Worm (Caenorhabditis elegans) whole organism, L2 larva: Measurements from ENCODE around the gene fcd-2.

ENCODE experiments used
- C34F6.9 ChIP-seq: fragments of 150-350 bp; optimal IDR thresholded peaks from 2 replicates; lab custom pipeline; 2014; ENCODE audit warnings: missing biosample characterization, missing genetic modification characterization
- F13H6.1 ChIP-seq: sonication (generic microtip); optimal IDR thresholded peaks from 2 replicates; lab custom pipeline; 2016; ENCODE audit warnings: missing genetic modification characterization, missing compliant biosample characterization
- R02D3.7 ChIP-seq: fragments of 150-350 bp; optimal IDR thresholded peaks from 2 replicates; lab custom pipeline; 2014; ENCODE audit warnings: missing biosample characterization, missing genetic modification characterization
- ZK546.5 ChIP-seq: sonication (generic microtip); optimal IDR thresholded peaks from 2 replicates; lab custom pipeline; 2017; ENCODE audit warnings: missing biosample characterization, missing genetic modification characterization
- alr-1 ChIP-seq: fragments of 150-350 bp; optimal IDR thresholded peaks from 2 replicates; lab custom pipeline; 2014; ENCODE audit warnings: missing biosample characterization, missing genetic modification characterization
- ama-1 ChIP-seq: fragments of 150-350 bp; optimal IDR thresholded peaks from 2 replicates; lab custom pipeline; 2018; ENCODE audit warnings: inconsistent platforms
- blmp-1 ChIP-seq: sonication (generic microtip); optimal IDR thresholded peaks from 2 replicates; lab custom pipeline; 2017; ENCODE audit warnings: missing genetic modification characterization, mild to moderate bottlenecking, missing compliant biosample characterization, antibody characterized with exemption, moderate library complexity; ENCODE audit not compliant: insufficient read depth
- ceh-16 ChIP-seq: fragments of 150-350 bp; optimal IDR thresholded peaks from 2 replicates; lab custom pipeline; 2014; ENCODE audit warnings: missing biosample characterization, missing genetic modification characterization
- ceh-82 ChIP-seq: fragments of 150-350 bp; optimal IDR thresholded peaks from 2 replicates; lab custom pipeline; 2014; ENCODE audit warnings: missing biosample characterization, missing genetic modification characterization
- crh-2 ChIP-seq: sonication (generic microtip); optimal IDR thresholded peaks from 2 replicates; lab custom pipeline; 2017; ENCODE audit warnings: missing biosample characterization, missing genetic modification characterization
- dmd-4 ChIP-seq: sonication (generic microtip); optimal IDR thresholded peaks from 2 replicates; lab custom pipeline; 2017; ENCODE audit warnings: missing biosample characterization, missing genetic modification characterization
- egl-27 ChIP-seq: sonication (generic microtip); optimal IDR thresholded peaks from 3 replicates; lab custom pipeline; 2017; ENCODE audit warnings: missing biosample characterization, missing genetic modification reagents, missing genetic modification characterization
- elt-3 ChIP-seq: sonication (generic microtip); optimal IDR thresholded peaks from 2 replicates; lab custom pipeline; 2017; ENCODE audit warnings: missing biosample characterization, missing genetic modification characterization
- fos-1 ChIP-seq: fragments of 150-350 bp; optimal IDR thresholded peaks from 2 replicates; lab custom pipeline; 2014; ENCODE audit warnings: missing biosample characterization, missing genetic modification characterization
- gmeb-1 ChIP-seq: fragments of 150-350 bp; optimal IDR thresholded peaks from 2 replicates; lab custom pipeline; 2014; ENCODE audit warnings: missing biosample characterization, missing genetic modification characterization
- lin-13 ChIP-seq: fragments of 150-350 bp; optimal IDR thresholded peaks from 2 replicates; lab custom pipeline; 2014; ENCODE audit warnings: missing biosample characterization, missing genetic modification reagents, missing genetic modification characterization
- lsy-2 ChIP-seq, 2 experiments: fragments of 150-350 bp in 1 of 2; sonication (generic microtip) in 1 of 2; optimal IDR thresholded peaks; 2 replicates each; lab custom pipeline; 2014 to 2017; ENCODE audit warnings: missing biosample characterization in 2 of 2, missing genetic modification characterization in 2 of 2
- mab-5 ChIP-seq: fragments of 150-350 bp; optimal IDR thresholded peaks from 2 replicates; lab custom pipeline; 2014; ENCODE audit warnings: missing biosample characterization, missing genetic modification characterization
- mdl-1 ChIP-seq, 2 experiments: fragments of 150-350 bp in 1 of 2; sonication (generic microtip) in 1 of 2; optimal IDR thresholded peaks; 2 replicates each; lab custom pipeline; 2017; ENCODE audit warnings: missing biosample characterization in 2 of 2, missing genetic modification characterization in 2 of 2
- nhr-10 ChIP-seq: sonication (generic microtip); optimal IDR thresholded peaks from 2 replicates; lab custom pipeline; 2017; ENCODE audit warnings: missing biosample characterization, missing genetic modification characterization
- nhr-11 ChIP-seq: fragments of 150-350 bp; optimal IDR thresholded peaks from 2 replicates; lab custom pipeline; 2014; ENCODE audit warnings: missing biosample characterization, missing genetic modification characterization
- nhr-129 ChIP-seq: fragments of 150-350 bp; optimal IDR thresholded peaks from 2 replicates; lab custom pipeline; 2014; ENCODE audit warnings: missing biosample characterization, missing genetic modification characterization
- nhr-21 ChIP-seq: fragments of 150-350 bp; optimal IDR thresholded peaks from 2 replicates; lab custom pipeline; 2014; ENCODE audit warnings: missing biosample characterization, missing genetic modification characterization
- nhr-23 ChIP-seq: fragments of 150-350 bp; optimal IDR thresholded peaks from 2 replicates; lab custom pipeline; 2014; ENCODE audit warnings: missing biosample characterization, missing genetic modification reagents, missing genetic modification characterization
- nhr-25 ChIP-seq: fragments of 150-350 bp; sonication (generic microtip); optimal IDR thresholded peaks from 3 replicates; lab custom pipeline; 2014; ENCODE audit warnings: missing biosample characterization, missing genetic modification characterization
- nhr-77 ChIP-seq: fragments of 150-350 bp; optimal IDR thresholded peaks from 2 replicates; lab custom pipeline; 2014; ENCODE audit warnings: missing biosample characterization, missing genetic modification characterization
- peb-1 ChIP-seq: fragments of 150-350 bp; optimal IDR thresholded peaks from 2 replicates; lab custom pipeline; 2014; ENCODE audit warnings: missing biosample characterization, missing genetic modification characterization
- skn-1 ChIP-seq: sonication (generic microtip); optimal IDR thresholded peaks from 2 replicates; lab custom pipeline; 2017; ENCODE audit warnings: missing biosample characterization, missing genetic modification characterization
- sma-3 ChIP-seq: sonication (generic microtip); optimal IDR thresholded peaks from 2 replicates; lab custom pipeline; 2016; ENCODE audit warnings: missing genetic modification reagents, missing genetic modification characterization, missing compliant biosample characterization
- snpc-4 ChIP-seq: fragments of 150-350 bp; optimal IDR thresholded peaks from 2 replicates; lab custom pipeline; 2014; ENCODE audit warnings: missing biosample characterization, missing genetic modification characterization
- unc-39 ChIP-seq: fragments of 150-350 bp; optimal IDR thresholded peaks from 2 replicates; lab custom pipeline; 2014; ENCODE audit warnings: missing biosample characterization, missing genetic modification characterization
- unc-55 ChIP-seq: fragments of 150-350 bp; sonication (generic microtip); optimal IDR thresholded peaks from 3 replicates; lab custom pipeline; 2014; ENCODE audit warnings: missing biosample characterization, missing genetic modification reagents, missing genetic modification characterization
- zag-1 ChIP-seq: fragments of 150-350 bp; optimal IDR thresholded peaks from 2 replicates; lab custom pipeline; 2014; ENCODE audit warnings: missing biosample characterization, missing genetic modification characterization
- ztf-1 ChIP-seq: fragments of 200-800 bp; sonication (Bioruptor generic); conservative IDR thresholded peaks from 2 replicates; pipeline ENCODE4 v1.3.6; 2022; ENCODE audit warnings: missing genetic modification characterization, missing compliant biosample characterization
- ztf-11 ChIP-seq: sonication (generic microtip); optimal IDR thresholded peaks from 2 replicates; lab custom pipeline; 2017; ENCODE audit warnings: missing biosample characterization, missing genetic modification characterization
- ztf-4 ChIP-seq: fragments of 150-350 bp; optimal IDR thresholded peaks from 2 replicates; lab custom pipeline; 2014; ENCODE audit warnings: missing biosample characterization, missing genetic modification characterization

fcd-2 gene

DNA sequence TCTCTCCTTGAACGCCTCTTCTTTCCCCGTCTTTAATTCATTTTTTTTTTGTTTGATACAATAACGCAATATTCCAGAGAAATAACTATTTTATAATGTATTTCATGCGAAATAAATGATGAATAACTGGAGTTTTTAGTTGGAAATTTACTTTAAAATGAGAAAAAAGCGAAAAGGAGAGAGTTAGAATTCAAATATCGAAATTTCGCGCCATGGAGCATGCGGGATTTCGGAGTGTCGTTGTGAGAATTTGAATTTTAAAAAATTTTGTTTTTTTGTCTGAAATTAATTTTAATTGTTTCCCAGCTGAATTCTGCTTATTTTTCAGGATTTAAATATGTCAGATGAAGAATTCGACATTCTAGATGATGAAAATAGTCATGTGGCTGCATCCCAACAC, at the start of gene fcd-2:
TSS of gene fcd-2 (plus strand) at position 327 of the 400 bp plus-strand sequence.
- TF ChIP-seq lin-13 (GFP tag; lab: Kevin White, UChicago) = peak; percentile 63
- peak; percentile 66 for TF ChIP-seq C34F6.9 (tag; lab: Kevin White, UChicago)
- peak; percentile 3 for TF ChIP-seq ztf-4
- TF ChIP-seq crh-2 (tag; lab: Kevin White, UChicago) = peak; percentile 48
- TF ChIP-seq lsy-2 (tag; optimal IDR thresholded peaks at IDR 0.05; lab: Kevin White, UChicago) = peak in 1 of 2 experiments; percentile 67
- no peak for TF ChIP-seq unc-39 (tag; lab: Kevin White, UChicago)
- peak; percentile 86 for TF ChIP-seq gmeb-1 (tag; lab: Kevin White, UChicago)
- TF ChIP-seq R02D3.7 (tag; lab: Kevin White, UChicago) = no peak
- TF ChIP-seq nhr-129 = peak; percentile 73
- TF ChIP-seq fos-1 = peak; percentile 24
- TF ChIP-seq ZK546.5 (tag; lab: Kevin White, UChicago) = no peak
- TF ChIP-seq sma-3 (GFP tag; lab: Kevin White, UChicago) = peak; percentile 21
- TF ChIP-seq nhr-23 (tag; lab: Kevin White, UChicago) = no peak
- TF ChIP-seq egl-27 (tag; lab: Kevin White, UChicago) = no peak
- peak; percentile 22 for TF ChIP-seq nhr-25 (tag; lab: Kevin White, UChicago)
- TF ChIP-seq unc-55 (GFP tag; lab: Kevin White, UChicago) = peak; percentile 76

DNA sequence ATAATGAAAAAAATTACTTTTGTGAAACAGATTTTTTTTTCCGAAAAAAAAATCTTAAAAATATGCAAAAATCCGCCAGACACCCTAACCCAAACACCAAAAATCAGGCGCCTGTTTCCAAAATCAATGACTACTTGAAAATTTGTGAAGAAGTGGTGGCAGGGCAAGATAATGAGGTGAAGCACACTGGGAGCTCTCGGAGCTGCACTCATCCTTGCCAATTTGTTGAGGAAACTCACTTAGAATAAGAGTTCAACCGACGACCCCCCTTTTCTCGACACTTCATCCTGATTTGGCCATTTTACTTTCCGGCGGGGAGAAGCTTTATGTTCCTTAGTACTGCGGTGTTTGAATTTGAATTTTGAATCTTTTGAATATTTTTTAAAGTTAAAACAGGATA, 47.3 kb upstream of the fcd-2 start:
- TF ChIP-seq ceh-16 (no peak), alr-1 (tag; lab: Kevin White, UChicago) (no peak), ztf-1 (no peak), sma-3 (GFP tag; lab: Kevin White, UChicago) (no peak), nhr-10 (tag; lab: Kevin White, UChicago) (no peak), ZK546.5 (tag; lab: Kevin White, UChicago) (no peak), dmd-4 (tag; lab: Kevin White, UChicago) (no peak), unc-39 (tag; lab: Kevin White, UChicago) (no peak), peb-1 (no peak)
- TF ChIP-seq, all 48 proteins: peak for 0

DNA sequence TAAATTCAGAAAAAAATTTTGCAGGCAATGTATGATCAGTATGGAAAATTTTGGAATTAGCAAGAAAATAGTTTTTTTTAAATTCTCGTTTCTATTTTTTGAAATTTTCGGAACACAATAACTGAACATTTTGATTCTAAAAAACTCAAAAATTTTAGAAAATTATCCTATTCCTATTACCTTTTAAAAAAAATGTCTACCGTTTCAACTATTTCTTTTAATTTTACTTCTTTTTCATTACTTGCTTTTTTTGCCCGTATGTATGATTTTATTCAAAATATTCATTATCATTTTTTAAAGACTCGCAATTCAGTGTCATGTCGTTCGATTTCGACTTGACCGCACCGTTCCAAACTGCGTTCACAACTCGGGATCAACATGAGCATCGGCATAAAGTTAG, 44.2 kb upstream of the fcd-2 start, which contains the start of gene atln-2:
TSS of gene atln-2 (plus strand) at position 301 of the 400 bp plus-strand sequence.
- TF ChIP-seq unc-55 (GFP tag; lab: Kevin White, UChicago) (no peak), skn-1 (tag; lab: Kevin White, UChicago) (no peak), ztf-11 (tag; lab: Kevin White, UChicago) (no peak)

ce11 chrIV:14985019-14985418, 40.5 kb upstream of the fcd-2 start:
- TF ChIP-seq snpc-4 (tag; lab: Kevin White, UChicago) = peak; percentile 54
- peak; percentile 72 for TF ChIP-seq ama-1 (lab: Kevin White, UChicago)
- TF ChIP-seq zag-1 (tag; lab: Kevin White, UChicago) = no peak
- no peak for TF ChIP-seq ztf-1
- TF ChIP-seq mdl-1 (tag; optimal IDR thresholded peaks at IDR 0.05; lab: Kevin White, UChicago) = peak in 1 of 2 experiments; percentile 10
- peak; percentile 18 for TF ChIP-seq nhr-21 (tag; lab: Kevin White, UChicago)

ce11 chrIV:14985859-14986258, 39.7 kb upstream of the fcd-2 start:
- no peak for TF ChIP-seq peb-1
- TF ChIP-seq F13H6.1 (tag; lab: Kevin White, UChicago) = no peak
- no peak for TF ChIP-seq R02D3.7 (tag; lab: Kevin White, UChicago)
- TF ChIP-seq ZK546.5 (tag; lab: Kevin White, UChicago) = no peak
- TF ChIP-seq snpc-4 (tag; lab: Kevin White, UChicago) = no peak

DNA sequence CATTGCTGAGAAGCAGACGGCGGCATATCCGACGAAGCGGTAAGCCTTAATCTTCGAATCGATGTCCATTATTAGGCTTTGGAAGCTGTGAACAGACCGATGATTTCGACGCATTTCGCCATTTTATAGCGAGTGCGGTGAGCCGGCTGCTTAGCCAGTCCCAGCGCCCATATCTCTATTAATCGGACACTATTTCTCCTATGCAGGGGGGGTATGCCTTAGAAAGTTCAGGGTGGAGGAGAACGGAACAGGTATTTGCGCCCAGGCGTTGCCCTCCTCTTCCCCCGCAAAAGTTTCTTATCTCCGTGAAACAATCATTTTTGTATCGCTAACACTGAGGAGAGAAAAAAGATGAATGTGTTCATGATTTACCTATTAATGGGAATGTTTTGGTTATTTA, 38.8 kb upstream of the fcd-2 start, which contains the start of gene dpy-4:
TSS of gene dpy-4 (minus strand) at position 101 of the 400 bp plus-strand sequence.
- TF ChIP-seq ama-1 (lab: Kevin White, UChicago) (no peak), ztf-11 (tag; lab: Kevin White, UChicago) (no peak), ceh-16 (no peak), ceh-82 (tag; lab: Kevin White, UChicago) (no peak), R02D3.7 (tag; lab: Kevin White, UChicago) (no peak), sma-3 (GFP tag; lab: Kevin White, UChicago) (no peak), nhr-11 (tag; lab: Kevin White, UChicago) (no peak), C34F6.9 (tag; lab: Kevin White, UChicago) (no peak), lsy-2 (tag; optimal IDR thresholded peaks at IDR 0.05; lab: Kevin White, UChicago) (no peak), mdl-1 (tag; optimal IDR thresholded peaks at IDR 0.05; lab: Kevin White, UChicago) (no peak), nhr-77 (tag; lab: Kevin White, UChicago) (no peak), zag-1 (tag; lab: Kevin White, UChicago) (no peak), mab-5 (no peak), crh-2 (tag; lab: Kevin White, UChicago) (no peak), elt-3 (tag; lab: Kevin White, UChicago) (no peak), blmp-1 (tag; lab: Kevin White, UChicago) (no peak)
- TF ChIP-seq, all 48 proteins: peak for 0
